Worm (Caenorhabditis elegans) whole organism, late embryonic: ENCODE results near the gene oig-4.
A peak's percentile ranks its signal among the peaks of the same experiment; 100 is the strongest.

Source experiments
- C08G9.2 ChIP-seq: sonication (generic microtip); optimal IDR thresholded peaks from 2 replicates; lab custom pipeline; 2016; ENCODE audit warnings: mild to moderate bottlenecking, missing genetic modification characterization, moderate library complexity, missing compliant biosample characterization
- F13H6.1 ChIP-seq: sonication (generic microtip); optimal IDR thresholded peaks from 2 replicates; lab custom pipeline; 2016; ENCODE audit warnings: missing genetic modification characterization, missing compliant biosample characterization
- K09A11.1 ChIP-seq: sonication (generic microtip); optimal IDR thresholded peaks from 2 replicates; lab custom pipeline; 2017; ENCODE audit warnings: antibody characterized with exemption, mild to moderate bottlenecking, missing genetic modification characterization, missing compliant biosample characterization; ENCODE audit not compliant: insufficient read depth
- Y22D7AL.16 ChIP-seq: sonication (generic microtip); optimal IDR thresholded peaks from 2 replicates; lab custom pipeline; 2016; ENCODE audit warnings: missing genetic modification characterization, missing compliant biosample characterization
- ahr-1 ChIP-seq: sonication (generic microtip); optimal IDR thresholded peaks from 2 replicates; lab custom pipeline; 2016; ENCODE audit warnings: missing genetic modification characterization, missing compliant biosample characterization
- ceh-19 ChIP-seq: fragments of 200-800 bp; sonication (Bioruptor generic); optimal IDR thresholded peaks from 2 replicates; lab custom pipeline; 2018; ENCODE audit warnings: mild to moderate bottlenecking, missing genetic modification characterization, missing compliant biosample characterization
- ceh-2 ChIP-seq: sonication (generic microtip); optimal IDR thresholded peaks from 2 replicates; lab custom pipeline; 2016; ENCODE audit warnings: missing genotype, missing genetic modification characterization, missing compliant biosample characterization
- ceh-22 ChIP-seq: sonication (generic microtip); optimal IDR thresholded peaks from 2 replicates; lab custom pipeline; 2017; ENCODE audit warnings: missing biosample characterization, missing genetic modification characterization
- ceh-31 ChIP-seq: sonication (generic microtip); optimal IDR thresholded peaks from 2 replicates; lab custom pipeline; 2016; ENCODE audit warnings: missing genetic modification characterization, missing compliant biosample characterization
- ceh-34 ChIP-seq: sonication (generic microtip); optimal IDR thresholded peaks from 2 replicates; lab custom pipeline; 2016; ENCODE audit warnings: mild to moderate bottlenecking, missing genetic modification characterization, missing compliant biosample characterization
- ceh-45 ChIP-seq: fragments of 200-800 bp; sonication (Bioruptor generic); IDR thresholded peaks from 2 replicates; pipeline ENCODE4 v1.3.6; 2022; ENCODE audit warnings: missing genetic modification reagents, missing genetic modification characterization, missing compliant biosample characterization
- ceh-48 ChIP-seq: sonication (generic microtip); optimal IDR thresholded peaks from 2 replicates; lab custom pipeline; 2016; ENCODE audit warnings: missing genetic modification characterization, inconsistent platforms, missing compliant biosample characterization
- dmd-4 ChIP-seq: sonication (generic microtip); optimal IDR thresholded peaks from 2 replicates; lab custom pipeline; 2016; ENCODE audit warnings: borderline replicate concordance, missing genetic modification characterization, missing compliant biosample characterization
- elt-2 ChIP-seq: sonication (generic microtip); optimal IDR thresholded peaks from 2 replicates; lab custom pipeline; 2016; ENCODE audit warnings: missing genetic modification reagents, missing genetic modification characterization, missing compliant biosample characterization
- ets-4 ChIP-seq: sonication (generic microtip); optimal IDR thresholded peaks from 2 replicates; lab custom pipeline; 2016; ENCODE audit warnings: missing genetic modification characterization, missing compliant biosample characterization
- fax-1 ChIP-seq: sonication (generic microtip); optimal IDR thresholded peaks from 2 replicates; lab custom pipeline; 2016; ENCODE audit warnings: missing genotype, missing genetic modification characterization, missing compliant biosample characterization
- gmeb-2 ChIP-seq: sonication (generic microtip); optimal IDR thresholded peaks from 2 replicates; lab custom pipeline; 2016; ENCODE audit warnings: missing genetic modification characterization, inconsistent platforms, missing compliant biosample characterization
- hlh-30 ChIP-seq: sonication (generic microtip); optimal IDR thresholded peaks from 2 replicates; lab custom pipeline; 2017; ENCODE audit warnings: antibody characterized with exemption, missing genetic modification characterization, missing compliant biosample characterization; ENCODE audit not compliant: insufficient read depth
- hlh-6 ChIP-seq: sonication (generic microtip); optimal IDR thresholded peaks from 2 replicates; lab custom pipeline; 2016; ENCODE audit warnings: missing genotype, missing genetic modification characterization, missing compliant biosample characterization
- lim-6 ChIP-seq: sonication (generic microtip); optimal IDR thresholded peaks from 2 replicates; lab custom pipeline; 2016; ENCODE audit warnings: missing genetic modification characterization, missing compliant biosample characterization
- madf-2 ChIP-seq: sonication (generic microtip); optimal IDR thresholded peaks from 2 replicates; lab custom pipeline; 2017; ENCODE audit warnings: missing genetic modification characterization, missing compliant biosample characterization
- mec-3 ChIP-seq: sonication (generic microtip); optimal IDR thresholded peaks from 2 replicates; lab custom pipeline; 2016; ENCODE audit warnings: borderline replicate concordance, missing genetic modification characterization, missing compliant biosample characterization
- nfya-1 ChIP-seq: sonication (generic microtip); optimal IDR thresholded peaks from 2 replicates; lab custom pipeline; 2017; ENCODE audit warnings: missing genetic modification characterization, mild to moderate bottlenecking, missing compliant biosample characterization, antibody characterized with exemption, moderate library complexity
- nhr-232 ChIP-seq: sonication (generic microtip); optimal IDR thresholded peaks from 2 replicates; lab custom pipeline; 2016; ENCODE audit warnings: missing genetic modification characterization, missing compliant biosample characterization
- pat-9 ChIP-seq: fragments of 200-800 bp; sonication (Bioruptor generic); optimal IDR thresholded peaks from 2 replicates; lab custom pipeline; 2018; ENCODE audit warnings: mild to moderate bottlenecking, missing genetic modification characterization, moderate library complexity, missing compliant biosample characterization
- pax-1 ChIP-seq: fragments of 150-350 bp; optimal IDR thresholded peaks from 2 replicates; lab custom pipeline; 2014; ENCODE audit warnings: missing biosample characterization, missing genetic modification characterization
- pha-2 ChIP-seq: sonication (generic microtip); optimal IDR thresholded peaks from 2 replicates; lab custom pipeline; 2017; ENCODE audit warnings: mild to moderate bottlenecking, missing genetic modification characterization, missing compliant biosample characterization
- pqm-1 ChIP-seq: sonication (generic microtip); optimal IDR thresholded peaks from 2 replicates; lab custom pipeline; 2016; ENCODE audit warnings: missing genetic modification characterization, missing compliant biosample characterization
- pros-1 ChIP-seq: fragments of 150-350 bp; optimal IDR thresholded peaks from 2 replicates; lab custom pipeline; 2014; ENCODE audit warnings: missing biosample characterization, missing genetic modification reagents, missing genetic modification characterization
- sox-2 ChIP-seq: fragments of 200-800 bp; sonication (Bioruptor generic); IDR thresholded peaks from 2 replicates; pipeline ENCODE4 v1.3.6; 2022; ENCODE audit warnings: missing genetic modification reagents, missing genetic modification characterization, missing compliant biosample characterization
- sox-4 ChIP-seq: sonication (generic microtip); optimal IDR thresholded peaks from 2 replicates; lab custom pipeline; 2017; ENCODE audit warnings: mild to moderate bottlenecking, missing genetic modification characterization, inconsistent platforms, missing compliant biosample characterization
- syd-9 ChIP-seq: sonication (generic microtip); optimal IDR thresholded peaks from 2 replicates; lab custom pipeline; 2016; ENCODE audit warnings: mild to moderate bottlenecking, missing genetic modification characterization, moderate library complexity, missing compliant biosample characterization
- tbx-2 ChIP-seq: sonication (generic microtip); optimal IDR thresholded peaks from 2 replicates; lab custom pipeline; 2016; ENCODE audit warnings: missing genetic modification characterization, missing compliant biosample characterization
- ttx-3 ChIP-seq: sonication (generic microtip); optimal IDR thresholded peaks from 2 replicates; lab custom pipeline; 2016; ENCODE audit warnings: missing genetic modification reagents, missing genetic modification characterization, missing compliant biosample characterization
- unc-42 ChIP-seq: sonication (generic microtip); optimal IDR thresholded peaks from 2 replicates; lab custom pipeline; 2016; ENCODE audit warnings: missing genotype, missing genetic modification characterization, missing compliant biosample characterization
- zip-5 ChIP-seq: sonication (generic microtip); optimal IDR thresholded peaks from 2 replicates; lab custom pipeline; 2016; ENCODE audit warnings: missing genetic modification characterization, missing compliant biosample characterization
- ztf-16 ChIP-seq: sonication (generic microtip); optimal IDR thresholded peaks from 2 replicates; lab custom pipeline; 2017; ENCODE audit warnings: missing genetic modification characterization, missing compliant biosample characterization

Gene oig-4

DNA sequence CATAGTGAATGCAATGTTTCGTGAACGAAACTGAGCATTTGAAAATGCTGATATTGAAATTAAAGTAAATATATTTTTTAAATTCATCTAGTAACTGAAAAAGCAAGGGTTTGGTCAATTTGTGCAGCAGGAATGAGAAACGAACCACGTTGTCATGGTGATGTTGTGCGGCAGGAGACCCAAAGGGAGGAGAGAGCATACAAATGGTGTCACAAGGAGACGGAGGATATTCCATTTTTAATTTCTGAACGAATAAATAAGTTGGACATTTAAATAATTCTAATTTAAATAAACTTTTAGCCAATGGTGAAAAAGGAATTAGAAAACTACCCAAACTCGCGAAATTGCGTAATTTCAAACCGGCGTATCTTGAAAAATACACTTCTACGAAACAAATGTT lies 29.8 kb upstream of the oig-4 start, which contains the start of gene mks-3:
mks-3 (minus strand) TSS at position 101 of the 400 bp plus-strand sequence.
- no peak for TF ChIP-seq mec-3 (tag; lab: Kevin White, UChicago)
- TF ChIP-seq pqm-1: no peak
- no peak for TF ChIP-seq ceh-45 (GFP tag; lab: Robert Waterston, UW)
- no peak for TF ChIP-seq pha-2 (tag; lab: Kevin White, UChicago)
- no peak for TF ChIP-seq ceh-48 (tag; lab: Kevin White, UChicago)
- TF ChIP-seq nhr-232 (tag; lab: Kevin White, UChicago): no peak
- TF ChIP-seq ceh-2 (tag; lab: Kevin White, UChicago): no peak
- TF ChIP-seq dmd-4 (tag; lab: Kevin White, UChicago): no peak
- no peak for TF ChIP-seq Y22D7AL.16 (tag; lab: Kevin White, UChicago)
- no peak for TF ChIP-seq pat-9 (tag; lab: Kevin White, UChicago)
- no peak for TF ChIP-seq sox-2

DNA sequence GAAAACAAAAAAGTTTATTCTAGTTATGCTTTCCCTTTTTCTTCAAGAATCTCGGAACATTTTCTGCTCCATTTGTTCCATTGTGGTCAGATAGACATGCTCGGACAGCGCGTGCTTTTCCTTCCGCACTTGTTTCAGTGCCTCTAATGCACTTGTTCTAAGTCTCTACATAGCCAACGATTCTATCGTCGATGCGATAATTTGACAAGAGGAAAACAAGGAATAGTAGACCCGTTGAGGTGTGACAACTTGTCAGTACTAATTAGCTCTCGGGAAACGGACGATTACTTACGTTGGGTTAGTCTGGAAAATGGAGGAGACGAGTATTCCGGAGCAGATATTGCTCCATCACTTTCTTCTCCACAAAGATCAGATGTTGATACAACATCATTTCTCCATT lies 25.0 kb upstream of the oig-4 start:
- TF ChIP-seq C08G9.2 (tag; lab: Kevin White, UChicago) (no peak), ceh-31 (tag; lab: Kevin White, UChicago) (peak; percentile 1)

DNA sequence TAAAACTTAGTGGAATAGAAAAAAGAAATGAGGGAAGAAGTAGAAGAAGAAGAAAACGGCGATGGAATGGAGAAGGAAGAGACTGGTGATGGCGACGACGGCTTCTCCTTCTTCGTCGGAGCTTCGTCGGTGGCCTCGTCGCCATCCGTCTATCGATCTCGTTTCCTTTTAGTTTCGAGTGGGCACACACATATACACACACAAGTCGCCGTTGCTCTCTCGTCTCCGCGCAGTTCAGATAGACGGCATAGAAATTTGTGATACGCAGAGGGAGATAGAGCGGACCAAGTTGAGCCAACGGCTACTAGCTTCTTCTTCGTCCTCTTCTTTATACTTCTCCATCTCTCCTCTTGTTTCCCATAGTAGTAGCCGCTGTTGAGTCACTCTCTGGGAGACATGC lies 20.1 kb upstream of the oig-4 start:
- TF ChIP-seq ceh-34 (tag; lab: Kevin White, UChicago): peak; percentile 1
- no peak for TF ChIP-seq lim-6 (tag; lab: Kevin White, UChicago)
- TF ChIP-seq fax-1 (tag; lab: Kevin White, UChicago): no peak
- no peak for TF ChIP-seq syd-9 (tag; lab: Kevin White, UChicago)
- no peak for TF ChIP-seq madf-2 (tag; lab: Kevin White, UChicago)
- peak; percentile 24 for TF ChIP-seq F13H6.1 (tag; lab: Kevin White, UChicago)
- TF ChIP-seq pax-1 (tag; lab: Kevin White, UChicago): no peak
- peak; percentile 74 for TF ChIP-seq ceh-48 (tag; lab: Kevin White, UChicago)
- TF ChIP-seq unc-42 (tag; lab: Kevin White, UChicago): peak; percentile 28
- no peak for TF ChIP-seq sox-4 (tag; lab: Kevin White, UChicago)
- no peak for TF ChIP-seq hlh-6 (tag; lab: Kevin White, UChicago)
- TF ChIP-seq tbx-2 (tag; lab: Kevin White, UChicago): peak; percentile 36
- no peak for TF ChIP-seq mec-3 (tag; lab: Kevin White, UChicago)
- TF ChIP-seq pros-1 (tag; lab: Kevin White, UChicago): no peak
- no peak for TF ChIP-seq pat-9 (tag; lab: Kevin White, UChicago)
- peak; percentile 73 for TF ChIP-seq ceh-31 (tag; lab: Kevin White, UChicago)
- peak; percentile 12 for TF ChIP-seq nfya-1

DNA sequence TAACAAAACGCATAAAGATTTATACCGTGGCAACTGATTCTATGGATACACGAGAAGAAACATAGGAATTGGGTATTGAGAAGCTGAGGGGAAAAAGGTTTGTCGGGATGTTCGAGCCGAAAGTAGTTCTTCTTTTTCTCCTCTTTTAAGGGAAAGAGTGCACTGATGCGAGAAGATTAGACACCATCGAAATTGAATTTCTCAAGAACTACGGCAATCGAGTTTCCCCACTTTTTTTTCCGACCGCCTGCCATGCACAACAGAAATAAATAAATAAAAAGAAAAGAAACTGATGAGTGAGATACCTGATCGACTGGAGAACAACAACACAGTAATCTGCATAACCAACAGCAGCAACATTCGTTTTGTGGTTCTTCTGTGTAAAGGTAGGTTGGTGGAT lies 19.1 kb upstream of the oig-4 start:
- TF ChIP-seq zip-5 (tag; lab: Kevin White, UChicago): no peak
- peak; percentile 84 for TF ChIP-seq unc-42 (tag; lab: Kevin White, UChicago)
- TF ChIP-seq hlh-30 (tag; lab: Kevin White, UChicago): no peak
- TF ChIP-seq ceh-19 (GFP tag; lab: Kevin White, UChicago): no peak
- TF ChIP-seq, all 69 proteins: peak for 1

DNA sequence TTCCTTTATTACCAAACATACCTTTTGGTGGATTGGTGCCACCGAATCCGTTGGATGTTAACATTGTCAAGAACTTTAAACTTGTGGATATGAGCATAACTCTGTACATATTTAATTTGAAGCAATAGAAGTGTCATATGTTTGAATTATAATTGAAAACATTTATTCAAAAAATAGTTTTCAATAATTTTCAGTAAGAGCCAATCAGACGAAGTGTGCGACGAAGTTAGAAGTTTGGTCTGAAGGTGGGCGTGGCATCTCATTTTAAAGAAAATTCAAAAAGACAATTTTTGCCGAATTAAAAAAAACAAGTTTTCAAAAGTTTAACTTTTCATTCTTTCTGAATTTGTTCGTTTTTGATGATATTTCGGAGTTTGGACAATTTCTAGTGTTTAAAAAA lies 18.5 kb upstream of the oig-4 start, which contains the start of gene syd-1:
syd-1 (minus strand) TSS at position 101 of the 400 bp plus-strand sequence.
- no peak for TF ChIP-seq ceh-45 (GFP tag; lab: Robert Waterston, UW)
- no peak for TF ChIP-seq ztf-16 (tag; lab: Kevin White, UChicago)
- TF ChIP-seq ttx-3 (tag; lab: Kevin White, UChicago): no peak
- TF ChIP-seq nhr-232 (tag; lab: Kevin White, UChicago): no peak
- no peak for TF ChIP-seq K09A11.1 (tag; lab: Kevin White, UChicago)
- TF ChIP-seq pha-2 (tag; lab: Kevin White, UChicago): no peak
- TF ChIP-seq sox-2: no peak
- TF ChIP-seq ets-4 (tag; lab: Kevin White, UChicago): no peak
- no peak for TF ChIP-seq elt-2 (tag; lab: Kevin White, UChicago)
- TF ChIP-seq zip-5 (tag; lab: Kevin White, UChicago): no peak
- TF ChIP-seq pat-9 (tag; lab: Kevin White, UChicago): no peak
- no peak for TF ChIP-seq ahr-1 (tag; lab: Kevin White, UChicago)
- no peak for TF ChIP-seq ceh-22 (tag; lab: Kevin White, UChicago)
- TF ChIP-seq tbx-2 (tag; lab: Kevin White, UChicago): no peak
- no peak for TF ChIP-seq fax-1 (tag; lab: Kevin White, UChicago)
- no peak for TF ChIP-seq gmeb-2
- no peak for TF ChIP-seq madf-2 (tag; lab: Kevin White, UChicago)
- TF ChIP-seq pax-1 (tag; lab: Kevin White, UChicago): no peak
